Worm (Caenorhabditis elegans): Measurements from ENCODE around the gene cwc-15.

cwc-15 gene

ce11 chrV:16062788-16063187, 39.6 kb downstream of the cwc-15 start, which contains the start of gene F14H3.14:
Gene F14H3.14 (minus strand): TSS chrV:16062888.
- no peak for TF ChIP-seq bed-2 (GFP tag; IDR thresholded peaks at IDR 0.05)
- TF ChIP-seq ceh-27 (GFP tag; optimal IDR thresholded peaks at IDR 0.05), result no peak
- no peak for TF ChIP-seq nhr-179 (tag; optimal IDR thresholded peaks at IDR 0.05)
- TF ChIP-seq zfh-2 (GFP tag; conservative IDR thresholded peaks at IDR 0.05), result no peak
- TF ChIP-seq lir-1 (GFP tag; conservative IDR thresholded peaks at IDR 0.05), result no peak
- TF ChIP-seq T26A5.8 (tag; optimal IDR thresholded peaks at IDR 0.05), result no peak
- no peak for TF ChIP-seq dpff-1 (tag; optimal IDR thresholded peaks at IDR 0.05)
- TF ChIP-seq nhr-120 (GFP tag; IDR thresholded peaks at IDR 0.05), result no peak
- TF ChIP-seq egl-44 (GFP tag; IDR thresholded peaks at IDR 0.05), result no peak
- no peak for TF ChIP-seq attf-3 (GFP tag; conservative IDR thresholded peaks at IDR 0.05)
- TF ChIP-seq F55B11.4 (tag; optimal IDR thresholded peaks at IDR 0.05; ENCODE audit: borderline replicate concordance, insufficient read depth), result no peak
- no peak for TF ChIP-seq egrh-3 (GFP tag; IDR thresholded peaks at IDR 0.05)
- no peak for TF ChIP-seq ztf-3 (GFP tag; optimal IDR thresholded peaks at IDR 0.05)
- no peak for TF ChIP-seq ets-4 (GFP tag; optimal IDR thresholded peaks at IDR 0.05)
- no peak for TF ChIP-seq mes-4 (tag; optimal IDR thresholded peaks at IDR 0.05)
- no peak for TF ChIP-seq B0336.3 (GFP tag; IDR thresholded peaks at IDR 0.05)

DNA sequence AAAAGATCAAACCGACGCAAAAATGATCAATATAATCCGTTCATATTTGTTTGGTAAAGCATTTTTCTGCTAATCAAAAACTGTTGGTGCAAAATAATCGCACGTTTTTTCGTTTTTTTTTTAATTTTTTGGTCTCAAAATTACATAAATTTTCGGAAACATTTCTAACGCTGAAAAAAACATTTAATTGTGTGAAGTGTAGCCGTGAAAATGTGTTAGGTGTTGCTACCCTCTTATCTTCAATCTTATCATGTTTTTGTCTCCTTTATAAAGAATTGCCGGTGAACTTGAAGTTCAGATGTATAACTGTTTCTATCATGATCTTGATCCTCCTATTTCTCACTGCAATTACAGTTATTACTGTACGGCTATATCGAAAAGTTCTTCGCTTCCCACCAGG, 45.8 kb downstream of the cwc-15 start, which contains the start of gene cyp-35D1:
Gene cyp-35D1, plus strand, starts transcription at position 301 of the 400 bp plus-strand sequence.
- no peak for TF ChIP-seq ceh-100 (GFP tag; IDR thresholded peaks at IDR 0.05)
- no peak for TF ChIP-seq F23B12.7 (tag; optimal IDR thresholded peaks at IDR 0.05; ENCODE audit: insufficient read depth)
- no peak for TF ChIP-seq atf-7 (tag; optimal IDR thresholded peaks at IDR 0.05)
- TF ChIP-seq dpff-1 (tag; optimal IDR thresholded peaks at IDR 0.05), result no peak
- no peak for TF ChIP-seq F22D6.2 (tag; optimal IDR thresholded peaks at IDR 0.05)
- TF ChIP-seq lin-26 (GFP tag; IDR thresholded peaks at IDR 0.05), result no peak

DNA sequence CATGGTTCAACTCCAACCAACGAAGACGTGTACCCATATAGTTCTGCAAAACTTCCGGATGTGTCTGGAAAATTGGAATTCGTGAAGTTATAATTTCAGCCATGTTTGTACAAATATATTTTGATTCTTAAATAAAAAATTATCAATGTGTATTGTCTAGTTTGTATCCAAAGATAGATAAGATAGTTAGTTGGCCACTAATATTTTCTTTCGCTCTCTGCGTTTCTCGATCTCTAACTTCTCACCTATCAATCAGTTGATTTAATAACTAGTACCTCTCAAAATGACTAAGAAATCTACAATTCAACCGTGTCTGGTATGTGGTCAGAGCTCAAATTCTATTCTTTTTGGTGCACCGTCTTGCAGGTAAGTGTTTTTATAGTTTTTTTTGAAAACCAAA, 48.0 kb downstream of the cwc-15 start, which contains the start of gene nhr-176:
Gene nhr-176, plus strand, starts transcription at position 159 of the 400 bp plus-strand sequence.
- TF ChIP-seq madf-6 (GFP tag; IDR thresholded peaks at IDR 0.05) (no peak), nhr-80 (tag; optimal IDR thresholded peaks at IDR 0.05) (peak; percentile 38), bed-1 (GFP tag; IDR thresholded peaks at IDR 0.05) (no peak), cebp-2 (GFP tag; IDR thresholded peaks at IDR 0.05) (no peak), unc-62 (GFP tag; optimal IDR thresholded peaks at IDR 0.05) (no peak), F22D6.2 (tag; optimal IDR thresholded peaks at IDR 0.05) (no peak), sea-2 (GFP tag; IDR thresholded peaks at IDR 0.05) (no peak), lin-26 (GFP tag; IDR thresholded peaks at IDR 0.05) (no peak), dpl-1 (GFP tag; optimal IDR thresholded peaks at IDR 0.05) (no peak)
